Worm (Caenorhabditis elegans): ENCODE data around the gene F42G8.8.

- no peak for TF ChIP-seq elt-3 (tag; optimal IDR thresholded peaks at IDR 0.05)
- TF ChIP-seq fkh-10 (GFP tag; optimal IDR thresholded peaks at IDR 0.05): no peak
- no peak for TF ChIP-seq unc-62 (GFP tag; optimal IDR thresholded peaks at IDR 0.05)
- TF ChIP-seq nhr-12 (tag; optimal IDR thresholded peaks at IDR 0.05): no peak
Observed at ce11 chrIV:8154966-8155365, 36.1 kb downstream of the F42G8.8 start.

All from whole organism, L3 larva.